Fruit fly (Drosophila melanogaster) whole organism, embryonic: ENCODE measurements around the gene CG9630.

Experiments
- Ada2b ChIP-seq: fragments of 200-800 bp; sonication (Bioruptor generic); IDR thresholded peaks from 2 replicates; pipeline ENCODE4 v1.3.6; 2022; ENCODE audit warnings: missing biosample characterization, missing genetic modification characterization
- Atf6 ChIP-seq: fragments of 200-800 bp; sonication (Bioruptor generic); IDR thresholded peaks from 2 replicates; pipeline ENCODE4 v1.3.6; 2022; ENCODE audit warnings: missing biosample characterization, missing genetic modification characterization
- CG10267 ChIP-seq: fragments of 200-800 bp; sonication (Bioruptor generic); optimal IDR thresholded peaks from 2 replicates; lab custom pipeline; 2018; ENCODE audit warnings: missing biosample characterization, mild to moderate bottlenecking, missing genetic modification characterization, moderate library complexity
- CG11504 ChIP-seq: fragments of 200-800 bp; sonication (Bioruptor generic); optimal IDR thresholded peaks from 3 replicates; lab custom pipeline; 2019; ENCODE audit warnings: missing biosample characterization, mild to moderate bottlenecking, missing genetic modification characterization, moderate library complexity
- CG12659 ChIP-seq: fragments of 200-800 bp; sonication (Bioruptor generic); optimal IDR thresholded peaks from 3 replicates; lab custom pipeline; 2017; ENCODE audit warnings: mild to moderate bottlenecking, missing biosample characterization, missing genetic modification reagents, missing genetic modification characterization
- CG13123 ChIP-seq: fragments of 200-800 bp; sonication (Bioruptor generic); optimal IDR thresholded peaks from 2 replicates; lab custom pipeline; 2016; ENCODE audit warnings: missing biosample characterization, missing genetic modification characterization
- CG13775 ChIP-seq: fragments of 200-800 bp; sonication (Bioruptor generic); optimal IDR thresholded peaks from 3 replicates; lab custom pipeline; 2017; ENCODE audit warnings: missing biosample characterization, mild to moderate bottlenecking, missing genetic modification characterization
- CG14014 ChIP-seq: fragments of 200-800 bp; sonication (Bioruptor generic); IDR thresholded peaks from 2 replicates; pipeline ENCODE4 v1.3.6; 2022; ENCODE audit warnings: missing biosample characterization, missing genetic modification characterization
- CG15269 ChIP-seq: fragments of 200-800 bp; sonication (Bioruptor generic); optimal IDR thresholded peaks from 2 replicates; lab custom pipeline; 2018; ENCODE audit warnings: missing biosample characterization, mild to moderate bottlenecking, missing genetic modification characterization, moderate library complexity
- CG17385 ChIP-seq: fragments of 200-800 bp; sonication (Bioruptor generic); optimal IDR thresholded peaks from 3 replicates; lab custom pipeline; 2018; ENCODE audit warnings: missing biosample characterization, mild to moderate bottlenecking, missing genetic modification characterization
- CG18599 ChIP-seq: fragments of 200-800 bp; sonication (Bioruptor generic); optimal IDR thresholded peaks from 3 replicates; lab custom pipeline; 2017; ENCODE audit warnings: missing biosample characterization, missing genetic modification characterization, mild to moderate bottlenecking, moderate library complexity, missing genetic modification reagents
- CG2129 ChIP-seq: fragments of 200-800 bp; sonication (Bioruptor generic); IDR thresholded peaks from 2 replicates; pipeline ENCODE4 v1.3.6; 2022; ENCODE audit warnings: missing biosample characterization, missing genetic modification characterization; ENCODE audit not compliant: partially characterized antibody
- CG2199 ChIP-seq: fragments of 200-800 bp; sonication (Bioruptor generic); IDR thresholded peaks from 3 replicates; pipeline ENCODE4 v1.3.6; 2022; ENCODE audit warnings: missing biosample characterization, missing genetic modification characterization
- CG31388 ChIP-seq: fragments of 200-800 bp; sonication (Bioruptor generic); optimal IDR thresholded peaks from 2 replicates; lab custom pipeline; 2016; ENCODE audit warnings: missing biosample characterization, missing genetic modification characterization
- CG32532 ChIP-seq: fragments of 200-800 bp; sonication (Bioruptor generic); IDR thresholded peaks from 2 replicates; pipeline ENCODE4 v1.3.6; 2022; ENCODE audit warnings: missing biosample characterization, missing genetic modification characterization
- CG4424 ChIP-seq: fragments of 200-800 bp; sonication (Bioruptor generic); optimal IDR thresholded peaks from 3 replicates; lab custom pipeline; 2016; ENCODE audit warnings: missing biosample characterization, missing genetic modification characterization
- CG6175 ChIP-seq: fragments of 200-800 bp; sonication (Bioruptor generic); IDR thresholded peaks from 3 replicates; pipeline ENCODE4 v1.3.6; 2022; ENCODE audit warnings: missing biosample characterization, missing genetic modification characterization
- CG9932 ChIP-seq: fragments of 200-800 bp; sonication (Bioruptor generic); IDR thresholded peaks from 2 replicates; pipeline ENCODE4 v1.3.6; 2022; ENCODE audit warnings: missing biosample characterization, missing genetic modification characterization
- Dbx ChIP-seq: fragments of 200-800 bp; sonication (Bioruptor generic); IDR thresholded peaks from 3 replicates; pipeline ENCODE4 v1.3.6; 2022; ENCODE audit warnings: missing biosample characterization, missing genetic modification characterization
- Doc2 ChIP-seq: fragments of 200-800 bp; sonication (Bioruptor generic); IDR thresholded peaks from 2 replicates; pipeline ENCODE4 v1.3.6; 2022; ENCODE audit warnings: missing biosample characterization, missing genetic modification characterization
- Dp ChIP-seq: fragments of 200-800 bp; sonication (Bioruptor generic); optimal IDR thresholded peaks from 2 replicates; lab custom pipeline; 2018; ENCODE audit warnings: missing biosample characterization, mild to moderate bottlenecking, missing genetic modification characterization, moderate library complexity
- Elba2 ChIP-seq: fragments of 200-800 bp; sonication (Bioruptor generic); optimal IDR thresholded peaks from 3 replicates; lab custom pipeline; 2016; ENCODE audit warnings: missing biosample characterization, missing genetic modification characterization
- Fer2 ChIP-seq: fragments of 200-800 bp; sonication (Bioruptor generic); optimal IDR thresholded peaks from 2 replicates; lab custom pipeline; 2018; ENCODE audit warnings: missing biosample characterization, mild to moderate bottlenecking, missing genetic modification characterization, moderate library complexity
- Kr ChIP-seq: fragments of 200-800 bp; sonication (Bioruptor generic); optimal IDR thresholded peaks from 2 replicates; lab custom pipeline; 2017; ENCODE audit warnings: missing biosample characterization, mild to moderate bottlenecking, missing genetic modification characterization
- Oaz ChIP-seq: fragments of 200-800 bp; sonication (Bioruptor generic); IDR thresholded peaks from 2 replicates; pipeline ENCODE4 v1.3.6; 2022; ENCODE audit warnings: missing biosample characterization, missing genetic modification characterization
- Ptx1 ChIP-seq: fragments of 200-800 bp; sonication (Bioruptor generic); IDR thresholded peaks from 2 replicates; pipeline ENCODE4 v1.3.6; 2022; ENCODE audit warnings: missing biosample characterization, missing genetic modification characterization
- Sin3A ChIP-seq: fragments of >200 bp; optimal IDR thresholded peaks from 2 replicates; lab custom pipeline; 2018
- Xbp1 ChIP-seq: fragments of 200-800 bp; sonication (Bioruptor generic); optimal IDR thresholded peaks from 3 replicates; lab custom pipeline; 2016; ENCODE audit warnings: missing biosample characterization, mild to moderate bottlenecking, missing genetic modification characterization
- br ChIP-seq: fragments of >200 bp; optimal IDR thresholded peaks from 2 replicates; lab custom pipeline; 2017
- croc ChIP-seq: fragments of 200-800 bp; sonication (Bioruptor generic); conservative IDR thresholded peaks from 3 replicates; pipeline ENCODE4 v1.3.6; 2022; ENCODE audit warnings: missing biosample characterization, missing genetic modification characterization
- cwo ChIP-seq: fragments of 200-800 bp; sonication (Bioruptor generic); optimal IDR thresholded peaks from 3 replicates; lab custom pipeline; 2017; ENCODE audit warnings: missing biosample characterization, missing genetic modification characterization, mild to moderate bottlenecking, moderate library complexity, missing genetic modification reagents
- dati ChIP-seq: fragments of 200-800 bp; sonication (Bioruptor generic); IDR thresholded peaks from 2 replicates; pipeline ENCODE4 v1.3.6; 2022; ENCODE audit warnings: missing biosample characterization, missing genetic modification characterization
- dm ChIP-seq: fragments of 200-800 bp; sonication (Bioruptor generic); optimal IDR thresholded peaks from 3 replicates; lab custom pipeline; 2016; ENCODE audit warnings: missing biosample characterization, missing genetic modification characterization
- dysf ChIP-seq: fragments of 200-800 bp; sonication (Bioruptor generic); IDR thresholded peaks from 3 replicates; pipeline ENCODE4 v1.3.6; 2022; ENCODE audit warnings: missing biosample characterization, missing genetic modification characterization
- ems ChIP-seq: fragments of 200-800 bp; sonication (Bioruptor generic); optimal IDR thresholded peaks from 3 replicates; lab custom pipeline; 2016; ENCODE audit warnings: missing biosample characterization, missing genetic modification characterization
- h ChIP-seq: fragments of >200 bp; optimal IDR thresholded peaks from 2 replicates; lab custom pipeline; 2017
- kni ChIP-seq: fragments of 200-800 bp; sonication (Bioruptor generic); optimal IDR thresholded peaks from 3 replicates; lab custom pipeline; 2017; ENCODE audit warnings: mild to moderate bottlenecking, missing biosample characterization, missing genetic modification reagents, missing genetic modification characterization
- lov ChIP-seq, 2 experiments: fragments of 200-800 bp in 1 of 2; fragments of >200 bp in 1 of 2; sonication (Bioruptor generic) in 1 of 2; IDR thresholded peaks in 1 of 2; optimal IDR thresholded peaks in 1 of 2; 2 replicates in 1 of 2; 3 replicates in 1 of 2; pipeline versions ENCODE4 v1.3.6 to Lab custom; 2017 to 2022; ENCODE audit warnings: missing biosample characterization in 1 of 2, missing genetic modification characterization in 1 of 2
- otp ChIP-seq: fragments of 200-800 bp; sonication (Bioruptor generic); IDR thresholded peaks from 3 replicates; pipeline ENCODE4, ENCODE4 v1.3.6; 2022; ENCODE audit warnings: missing biosample characterization, missing genetic modification characterization
- pho ChIP-seq: fragments of 200-800 bp; sonication (Bioruptor generic); optimal IDR thresholded peaks from 2 replicates; lab custom pipeline; 2016; ENCODE audit warnings: missing biosample characterization, missing genetic modification characterization
- phol ChIP-seq: fragments of 200-800 bp; sonication (Bioruptor generic); optimal IDR thresholded peaks from 3 replicates; lab custom pipeline; 2018; ENCODE audit warnings: missing biosample characterization, mild to moderate bottlenecking, missing genetic modification characterization, moderate library complexity
- pnt ChIP-seq: fragments of 200-800 bp; sonication (Bioruptor generic); optimal IDR thresholded peaks from 3 replicates; lab custom pipeline; 2016; ENCODE audit warnings: missing biosample characterization, missing genetic modification characterization
- pros ChIP-seq: fragments of 200-800 bp; sonication (Bioruptor generic); optimal IDR thresholded peaks from 3 replicates; lab custom pipeline; 2019; ENCODE audit warnings: missing biosample characterization, mild to moderate bottlenecking, missing genetic modification characterization, moderate library complexity
- schlank ChIP-seq: fragments of 200-800 bp; sonication (Bioruptor generic); optimal IDR thresholded peaks from 2 replicates; lab custom pipeline; 2018; ENCODE audit warnings: missing biosample characterization, mild to moderate bottlenecking, missing genetic modification characterization
- scrt ChIP-seq: fragments of 200-800 bp; sonication (Bioruptor generic); optimal IDR thresholded peaks from 2 replicates; lab custom pipeline; 2018; ENCODE audit warnings: missing biosample characterization, mild to moderate bottlenecking, missing genetic modification characterization, moderate library complexity
- seq ChIP-seq: fragments of 200-800 bp; sonication (Bioruptor generic); IDR thresholded peaks from 2 replicates; pipeline ENCODE4 v1.3.6; 2022; ENCODE audit warnings: missing biosample characterization, missing genetic modification characterization
- ttk ChIP-seq: fragments of 200-800 bp; sonication (Bioruptor generic); IDR thresholded peaks from 2 replicates; pipeline ENCODE4 v2.1.2; 2022; ENCODE audit warnings: missing biosample characterization, missing genetic modification characterization
- zen ChIP-seq: fragments of 200-800 bp; sonication (Bioruptor generic); optimal IDR thresholded peaks from 3 replicates; lab custom pipeline; 2018; ENCODE audit warnings: missing biosample characterization, mild to moderate bottlenecking, missing genetic modification characterization, moderate library complexity
- zfh1 ChIP-seq: fragments of 200-800 bp; sonication (Bioruptor generic); IDR thresholded peaks from 3 replicates; pipeline ENCODE4 v1.3.6; 2022; ENCODE audit warnings: missing biosample characterization, missing genetic modification characterization

The CG9630 gene

dm6 chr3R:8264302-8265080, 5.2 kb downstream of the CG9630 start, which contains the start of the genes RPA1 and Mcm2 (continued):
- TF ChIP-seq pros (GFP tag; lab: Kevin White, UChicago) (no peak), CG12659 (GFP tag; lab: Kevin White, UChicago) (peak; percentile 88), pho (GFP tag; lab: Kevin White, UChicago) (peak; percentile 68), CG10267 (peak; percentile 86), croc (peak; percentile 56), CG2199 (0 out of 3 replicates have a peak, but pooled peaks have one; percentile 32), pnt (GFP tag; lab: Kevin White, UChicago) (peak; percentile 45), lov (optimal IDR thresholded peaks at IDR 0.05; lab: Kevin White, UChicago) (no peak), lov (GFP tag; IDR thresholded peaks at IDR 0.05; lab: Robert Waterston, UW) (no peak), CG13775 (GFP tag; lab: Kevin White, UChicago) (peak; percentile 89), h (lab: Kevin White, UChicago) (no peak), CG13123 (GFP tag; lab: Kevin White, UChicago) (peak; percentile 20), dm (GFP tag; lab: Kevin White, UChicago) (peak; percentile 34), br (no peak), kni (peak; percentile 76), CG17385 (GFP tag; lab: Kevin White, UChicago) (peak; percentile 66), CG18599 (GFP tag; lab: Kevin White, UChicago) (peak; percentile 81), schlank (tag; lab: Kevin White, UChicago) (peak; percentile 33), Xbp1 (peak; percentile 88), CG15269 (tag; lab: Kevin White, UChicago) (peak; percentile 78), CG4424 (GFP tag; lab: Kevin White, UChicago) (peak; percentile 84), Ada2b (peak; percentile 32), CG32532 (GFP tag; lab: Robert Waterston, UW) (peak; percentile 89), otp (GFP tag; lab: Robert Waterston, UW) (peak; percentile 58; the same call in 1 of the 3 replicates), dati (GFP tag; lab: Robert Waterston, UW) (0 out of 2 replicates have a peak, but pooled peaks have one; percentile 23), Dp (peak; percentile 76), zfh1 (peak; percentile 82), ems (no peak), Elba2 (GFP tag; lab: Kevin White, UChicago) (no peak), Doc2 (peak; percentile 34; the same call in 1 of the 2 replicates), Sin3A (lab: Kevin White, UChicago) (no peak), Kr (GFP tag; lab: Kevin White, UChicago) (no peak), zen (peak; percentile 38), CG6175 (GFP tag; lab: Robert Waterston, UW) (peak; percentile 67; the same call in 2 of the 3 replicates), ttk (GFP tag; lab: Robert Waterston, UW) (peak; percentile 55; the same call in 1 of the 2 replicates), seq (GFP tag; lab: Robert Waterston, UW) (peak; percentile 43; the same call in 1 of the 2 replicates), Oaz (GFP tag; lab: Robert Waterston, UW) (0 out of 2 replicates have a peak, but pooled peaks have one; percentile 29), dysf (GFP tag; lab: Robert Waterston, UW) (peak; percentile 85), Atf6 (GFP tag; lab: Robert Waterston, UW) (peak; percentile 50; the same call in 1 of the 2 replicates), Fer2 (tag; lab: Kevin White, UChicago) (peak; percentile 58), CG31388 (GFP tag; lab: Kevin White, UChicago) (peak; percentile 29), CG14014 (GFP tag; lab: Robert Waterston, UW) (peak; percentile 76), CG11504 (peak; percentile 83), Dbx (GFP tag; lab: Robert Waterston, UW) (peak; percentile 79), CG9932 (GFP tag; lab: Robert Waterston, UW) (peak; percentile 93), CG2129 (no peak), phol (peak; percentile 80), scrt (GFP tag; lab: Kevin White, UChicago) (peak; percentile 55), Ptx1 (peak; percentile 84), cwo (GFP tag; lab: Kevin White, UChicago) (peak; percentile 49)
